6 worm cellular contexts compared by ENCODE assay signal in the genomic region with DNA sequence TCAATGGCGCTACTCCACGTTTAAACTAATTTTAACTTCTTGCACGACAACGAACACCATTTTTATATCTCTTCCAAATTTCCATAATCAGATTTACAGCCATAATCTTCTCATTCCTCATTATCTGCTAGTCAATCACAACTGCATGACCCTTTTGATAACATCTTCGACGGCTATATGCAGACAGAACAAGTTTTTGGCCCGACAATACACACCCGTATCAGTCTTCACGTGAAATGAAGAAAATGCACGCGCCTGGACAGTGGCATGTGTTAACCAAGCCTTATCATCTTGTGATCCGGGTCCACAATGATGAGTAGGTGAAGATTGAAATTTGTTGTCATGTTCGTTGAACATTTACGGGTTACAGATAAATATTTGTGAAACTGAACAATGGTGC.
TF ChIP-seq lines count a peak whose summit lies in the region.

No protein-coding gene starts in this region.

TF ChIP-seq in whole organism, L1 larva, 84 proteins besides CTCF, POLR2A, EP300 and RAD21 (continues in another document):
- TF ChIP-seq mdl-1 (tag; optimal IDR thresholded peaks at IDR 0.05; lab: Kevin White, UChicago) (peak in 1 of 2 experiments; percentile 84), lin-15B (tag; optimal IDR thresholded peaks at IDR 0.05; lab: Kevin White, UChicago) (no peak), nhr-85 (tag; lab: Kevin White, UChicago) (peak; percentile 79), nhr-71 (tag; optimal IDR thresholded peaks at IDR 0.05; lab: Kevin White, UChicago) (peak; percentile 50), lin-14 (GFP tag; optimal IDR thresholded peaks at IDR 0.05; lab: Kevin White, UChicago) (peak; percentile 52), zip-4 (GFP tag; optimal IDR thresholded peaks at IDR 0.05; lab: Kevin White, UChicago) (no peak), C16A3.4 (tag; optimal IDR thresholded peaks at IDR 0.05; lab: Kevin White, UChicago) (no peak), nhr-20 (tag; optimal IDR thresholded peaks at IDR 0.05; lab: Kevin White, UChicago) (peak; percentile 54), nhr-237 (tag; optimal IDR thresholded peaks at IDR 0.05; lab: Kevin White, UChicago) (no peak), unc-130 (tag; optimal IDR thresholded peaks at IDR 0.05; lab: Kevin White, UChicago) (no peak), skn-1 (tag; optimal IDR thresholded peaks at IDR 0.05; lab: Kevin White, UChicago) (no peak), snpc-4 (tag; optimal IDR thresholded peaks at IDR 0.05; lab: Kevin White, UChicago) (no peak), elt-3 (tag; optimal IDR thresholded peaks at IDR 0.05; lab: Kevin White, UChicago) (peak in 3 of 6 experiments; percentile 5 to 73 (median 35)), nhr-76 (tag; optimal IDR thresholded peaks at IDR 0.05; lab: Kevin White, UChicago) (no peak), mab-9 (GFP tag; IDR thresholded peaks at IDR 0.05; lab: Robert Waterston, UW) (no peak)

TF ChIP-seq in whole organism, L2 larva, 48 proteins besides CTCF, POLR2A, EP300 and RAD21 (continues in another document):
- TF ChIP-seq ztf-4 (tag; optimal IDR thresholded peaks at IDR 0.05; lab: Kevin White, UChicago) (no peak), snpc-4 (tag; optimal IDR thresholded peaks at IDR 0.05; lab: Kevin White, UChicago) (no peak), lsy-2 (tag; optimal IDR thresholded peaks at IDR 0.05; lab: Kevin White, UChicago) (no peak), nhr-12 (tag; optimal IDR thresholded peaks at IDR 0.05; lab: Kevin White, UChicago) (no peak), aly-2 (tag; optimal IDR thresholded peaks at IDR 0.05; lab: Kevin White, UChicago) (no peak), nhr-129 (tag; optimal IDR thresholded peaks at IDR 0.05; lab: Kevin White, UChicago) (no peak), R02D3.7 (tag; optimal IDR thresholded peaks at IDR 0.05; lab: Kevin White, UChicago) (no peak), lin-13 (GFP tag; optimal IDR thresholded peaks at IDR 0.05; lab: Kevin White, UChicago) (no peak), ceh-82 (tag; optimal IDR thresholded peaks at IDR 0.05; lab: Kevin White, UChicago) (no peak), dmd-4 (tag; optimal IDR thresholded peaks at IDR 0.05; lab: Kevin White, UChicago) (no peak), mab-5 (tag; optimal IDR thresholded peaks at IDR 0.05; lab: Kevin White, UChicago) (no peak), C34F6.9 (tag; optimal IDR thresholded peaks at IDR 0.05; lab: Kevin White, UChicago) (no peak), mbf-1 (tag; optimal IDR thresholded peaks at IDR 0.05; lab: Kevin White, UChicago) (no peak), mdl-1 (tag; optimal IDR thresholded peaks at IDR 0.05; lab: Kevin White, UChicago) (peak; percentile 9 to 13), gmeb-1 (tag; optimal IDR thresholded peaks at IDR 0.05; lab: Kevin White, UChicago) (peak; percentile 22), unc-55 (GFP tag; optimal IDR thresholded peaks at IDR 0.05; lab: Kevin White, UChicago) (no peak)

TF ChIP-seq in whole organism, L3 larva, 47 proteins besides CTCF, POLR2A, EP300 and RAD21 (continues in another document):
- no peak for TF ChIP-seq egl-5 (tag; optimal IDR thresholded peaks at IDR 0.05; lab: Kevin White, UChicago)
- TF ChIP-seq pqm-1 (tag; optimal IDR thresholded peaks at IDR 0.05; lab: Kevin White, UChicago), result no peak
- TF ChIP-seq eor-1 (tag; optimal IDR thresholded peaks at IDR 0.05; lab: Kevin White, UChicago), result no peak
- TF ChIP-seq lsy-12 (tag; optimal IDR thresholded peaks at IDR 0.05; lab: Kevin White, UChicago), result no peak
- no peak for TF ChIP-seq elt-2 (tag; optimal IDR thresholded peaks at IDR 0.05; lab: Kevin White, UChicago)
- no peak for TF ChIP-seq nhr-11 (tag; optimal IDR thresholded peaks at IDR 0.05; lab: Kevin White, UChicago)
- no peak for TF ChIP-seq skn-1 (tag; optimal IDR thresholded peaks at IDR 0.05; lab: Kevin White, UChicago)
- TF ChIP-seq nhr-25 (tag; optimal IDR thresholded peaks at IDR 0.05; lab: Kevin White, UChicago), result peak; percentile 76
- TF ChIP-seq snpc-4 (tag; optimal IDR thresholded peaks at IDR 0.05; lab: Kevin White, UChicago), result no peak
- no peak for TF ChIP-seq ceh-82 (tag; optimal IDR thresholded peaks at IDR 0.05; lab: Kevin White, UChicago)
- no peak for TF ChIP-seq lin-39 (tag; optimal IDR thresholded peaks at IDR 0.05; lab: Kevin White, UChicago)
- TF ChIP-seq nhr-12 (tag; optimal IDR thresholded peaks at IDR 0.05; lab: Kevin White, UChicago), result no peak
- no peak for TF ChIP-seq nhr-28 (tag; optimal IDR thresholded peaks at IDR 0.05; lab: Kevin White, UChicago)
- TF ChIP-seq ceh-9 (tag; optimal IDR thresholded peaks at IDR 0.05; lab: Kevin White, UChicago), result no peak
- no peak for TF ChIP-seq nhr-67 (tag; optimal IDR thresholded peaks at IDR 0.05; lab: Kevin White, UChicago)
- no peak for TF ChIP-seq unc-39 (tag; optimal IDR thresholded peaks at IDR 0.05; lab: Kevin White, UChicago)
- TF ChIP-seq ztf-11 (tag; optimal IDR thresholded peaks at IDR 0.05; lab: Kevin White, UChicago), result no peak

TF ChIP-seq in whole organism, L4 larva, 104 proteins besides CTCF, POLR2A, EP300 and RAD21:
- TF ChIP-seq unc-62 (GFP tag; optimal IDR thresholded peaks at IDR 0.05 in 1 of 2; lab: Kevin White, UChicago) (peak in 1 of 2 experiments; percentile 82), unc-62 (tag; optimal IDR thresholded peaks at IDR 0.05; lab: Kevin White, UChicago) (no peak), mxl-3 (GFP tag; optimal IDR thresholded peaks at IDR 0.05; lab: Kevin White, UChicago) (peak; percentile 87), nhr-10 (tag; optimal IDR thresholded peaks at IDR 0.05; lab: Kevin White, UChicago) (no peak), nhr-28 (tag; optimal IDR thresholded peaks at IDR 0.05; lab: Kevin White, UChicago) (peak; percentile 51), dmd-6 (GFP tag; IDR thresholded peaks at IDR 0.05; lab: Robert Waterston, UW) (peak; percentile 44), ceh-32 (tag; optimal IDR thresholded peaks at IDR 0.05; lab: Kevin White, UChicago; ENCODE audit: poor library complexity) (no peak), mdl-1 (tag; optimal IDR thresholded peaks at IDR 0.05; lab: Kevin White, UChicago) (peak; percentile 49 to 87), hlh-11 (tag; optimal IDR thresholded peaks at IDR 0.05; lab: Kevin White, UChicago) (peak; percentile 77), sdz-12 (GFP tag; optimal IDR thresholded peaks at IDR 0.05; lab: Kevin White, UChicago) (no peak), nhr-48 (tag; optimal IDR thresholded peaks at IDR 0.05; lab: Kevin White, UChicago) (peak; percentile 76), hlh-30 (tag; optimal IDR thresholded peaks at IDR 0.05; lab: Kevin White, UChicago; ENCODE audit: insufficient read depth) (peak; percentile 94)

TF ChIP-seq in whole organism, late embryonic, 69 proteins besides CTCF, POLR2A, EP300 and RAD21:
- TF ChIP-seq tbx-2 (tag; optimal IDR thresholded peaks at IDR 0.05; lab: Kevin White, UChicago) (no peak), elt-2 (tag; optimal IDR thresholded peaks at IDR 0.05; lab: Kevin White, UChicago) (peak; percentile 15)

TF ChIP-seq in whole organism, mixed stage, embryonic, 35 proteins besides CTCF, POLR2A, EP300 and RAD21:
- TF ChIP-seq lsy-2 (tag; optimal IDR thresholded peaks at IDR 0.05; lab: Kevin White, UChicago) (no peak), elt-3 (tag; optimal IDR thresholded peaks at IDR 0.05; lab: Kevin White, UChicago) (peak; percentile 24), elt-1 (tag; optimal IDR thresholded peaks at IDR 0.05; lab: Kevin White, UChicago; ENCODE audit: borderline replicate concordance, insufficient read depth) (peak; percentile 86), unc-39 (tag; optimal IDR thresholded peaks at IDR 0.05; lab: Kevin White, UChicago) (no peak), ztf-11 (tag; optimal IDR thresholded peaks at IDR 0.05; lab: Kevin White, UChicago) (no peak), blmp-1 (tag; optimal IDR thresholded peaks at IDR 0.05; lab: Kevin White, UChicago) (no peak)
